Fruit fly (Drosophila melanogaster) whole organism, embryonic: ENCODE measurements around the gene CG43318.

Experiments used
- BEAF-32 ChIP-seq: fragments of 200-800 bp; sonication (Bioruptor generic); optimal IDR thresholded peaks from 3 replicates; lab custom pipeline; 2017; ENCODE audit warnings: missing biosample characterization, missing genetic modification characterization, mild to moderate bottlenecking, moderate library complexity, missing genetic modification reagents
- Bgb ChIP-seq: fragments of 200-800 bp; sonication (Bioruptor generic); IDR thresholded peaks from 2 replicates; pipeline ENCODE4 v1.3.6; 2022; ENCODE audit warnings: missing biosample characterization, missing genetic modification characterization; ENCODE audit not compliant: partially characterized antibody
- C15 ChIP-seq: fragments of 200-800 bp; sonication (Bioruptor generic); IDR thresholded peaks from 3 replicates; pipeline ENCODE4 v1.3.6; 2022; ENCODE audit warnings: missing biosample characterization, missing genetic modification characterization
- CG10321 ChIP-seq: fragments of 200-800 bp; sonication (Bioruptor generic); IDR thresholded peaks from 2 replicates; pipeline ENCODE4 v1.3.6; 2022; ENCODE audit warnings: missing biosample characterization, missing genetic modification characterization
- CG13775 ChIP-seq: fragments of 200-800 bp; sonication (Bioruptor generic); optimal IDR thresholded peaks from 3 replicates; lab custom pipeline; 2017; ENCODE audit warnings: missing biosample characterization, mild to moderate bottlenecking, missing genetic modification characterization
- CG15269 ChIP-seq: fragments of 200-800 bp; sonication (Bioruptor generic); optimal IDR thresholded peaks from 2 replicates; lab custom pipeline; 2018; ENCODE audit warnings: missing biosample characterization, mild to moderate bottlenecking, missing genetic modification characterization, moderate library complexity
- CG1647 ChIP-seq: fragments of 200-800 bp; sonication (Bioruptor generic); optimal IDR thresholded peaks from 3 replicates; lab custom pipeline; 2016; ENCODE audit warnings: missing biosample characterization, missing genetic modification characterization
- CG16815 ChIP-seq: fragments of 200-800 bp; sonication (Bioruptor generic); optimal IDR thresholded peaks from 3 replicates; lab custom pipeline; 2017; ENCODE audit warnings: missing biosample characterization, mild to moderate bottlenecking, missing genetic modification characterization
- CG17186 ChIP-seq: fragments of 200-800 bp; sonication (Bioruptor generic); optimal IDR thresholded peaks from 3 replicates; lab custom pipeline; 2017; ENCODE audit warnings: missing biosample characterization, missing genetic modification reagents, missing genetic modification characterization
- CG17802 ChIP-seq: fragments of 200-800 bp; sonication (Bioruptor generic); optimal IDR thresholded peaks from 2 replicates; lab custom pipeline; 2018; ENCODE audit warnings: missing biosample characterization, mild to moderate bottlenecking, missing genetic modification characterization, moderate library complexity
- CG2199 ChIP-seq: fragments of 200-800 bp; sonication (Bioruptor generic); IDR thresholded peaks from 3 replicates; pipeline ENCODE4 v1.3.6; 2022; ENCODE audit warnings: missing biosample characterization, missing genetic modification characterization
- CG31224 ChIP-seq: fragments of 200-800 bp; sonication (Bioruptor generic); IDR thresholded peaks from 2 replicates; pipeline ENCODE4 v1.3.6; 2022; ENCODE audit warnings: missing biosample characterization, missing genetic modification characterization
- CG6175 ChIP-seq: fragments of 200-800 bp; sonication (Bioruptor generic); IDR thresholded peaks from 3 replicates; pipeline ENCODE4 v1.3.6; 2022; ENCODE audit warnings: missing biosample characterization, missing genetic modification characterization
- CG7271 ChIP-seq: fragments of 200-800 bp; sonication (Bioruptor generic); optimal IDR thresholded peaks from 2 replicates; lab custom pipeline; 2018; ENCODE audit warnings: missing biosample characterization, mild to moderate bottlenecking, missing genetic modification characterization, moderate library complexity
- CG7928 ChIP-seq: fragments of 200-800 bp; sonication (Bioruptor generic); optimal IDR thresholded peaks from 2 replicates; lab custom pipeline; 2017; ENCODE audit warnings: missing biosample characterization, mild to moderate bottlenecking, missing genetic modification characterization
- CG9797 ChIP-seq: fragments of 200-800 bp; sonication (Bioruptor generic); optimal IDR thresholded peaks from 3 replicates; lab custom pipeline; 2018; ENCODE audit warnings: missing biosample characterization, mild to moderate bottlenecking, missing genetic modification characterization
- Chrac-16 ChIP-seq: fragments of 200-800 bp; sonication (Bioruptor generic); optimal IDR thresholded peaks from 3 replicates; lab custom pipeline; 2016; ENCODE audit warnings: missing biosample characterization, missing genetic modification characterization
- CrebB ChIP-seq: fragments of 200-800 bp; sonication (Bioruptor generic); optimal IDR thresholded peaks from 3 replicates; lab custom pipeline; 2018; ENCODE audit warnings: missing biosample characterization, mild to moderate bottlenecking, missing genetic modification characterization
- Eip74EF ChIP-seq, 2 experiments: fragments of 200-800 bp in 1 of 2; fragments of >200 bp in 1 of 2; sonication (Bioruptor generic) in 1 of 2; optimal IDR thresholded peaks; 2 replicates each; lab custom pipeline; 2017 to 2019; ENCODE audit warnings: missing biosample characterization in 2 of 2, missing genetic modification characterization in 2 of 2, mild to moderate bottlenecking in 1 of 2, moderate library complexity in 1 of 2
- Elba2 ChIP-seq: fragments of 200-800 bp; sonication (Bioruptor generic); optimal IDR thresholded peaks from 3 replicates; lab custom pipeline; 2016; ENCODE audit warnings: missing biosample characterization, missing genetic modification characterization
- H2.0 ChIP-seq: fragments of 200-800 bp; sonication (Bioruptor generic); IDR thresholded peaks from 2 replicates; pipeline ENCODE4 v1.3.6; 2022; ENCODE audit warnings: missing biosample characterization, missing genetic modification characterization
- Hr39 ChIP-seq: fragments of >200 bp; optimal IDR thresholded peaks from 2 replicates; lab custom pipeline; 2017
- MTF-1 ChIP-seq: fragments of 200-800 bp; sonication (Bioruptor generic); optimal IDR thresholded peaks from 2 replicates; lab custom pipeline; 2018; ENCODE audit warnings: missing biosample characterization, mild to moderate bottlenecking, missing genetic modification characterization, borderline replicate concordance
- Med ChIP-seq: fragments of 200-800 bp; sonication (Bioruptor generic); peaks from one replicate; lab custom pipeline; 2016; ENCODE audit warnings: missing biosample characterization, missing genetic modification characterization, mild to moderate bottlenecking, inconsistent platforms, moderate library complexity
- Sry-δ ChIP-seq: fragments of 200-800 bp; sonication (Bioruptor generic); optimal IDR thresholded peaks from 2 replicates; lab custom pipeline; 2016; ENCODE audit warnings: missing biosample characterization, missing genetic modification characterization
- Taf1 ChIP-seq: fragments of 200-800 bp; sonication (Bioruptor generic); IDR thresholded peaks from 2 replicates; pipeline ENCODE4 v1.3.6; 2022; ENCODE audit warnings: missing biosample characterization, missing genetic modification characterization
- br ChIP-seq: fragments of >200 bp; optimal IDR thresholded peaks from 2 replicates; lab custom pipeline; 2017
- cad ChIP-seq: fragments of >200 bp; optimal IDR thresholded peaks from 2 replicates; lab custom pipeline; 2017; ENCODE audit warnings: missing biosample characterization, missing genetic modification characterization
- caup ChIP-seq: fragments of 200-800 bp; sonication (Bioruptor generic); optimal IDR thresholded peaks from 3 replicates; lab custom pipeline; 2017; ENCODE audit warnings: missing biosample characterization, mild to moderate bottlenecking, missing genetic modification characterization, moderate library complexity; ENCODE audit not compliant: severe bottlenecking
- dimm ChIP-seq: fragments of 200-800 bp; sonication (Bioruptor generic); IDR thresholded peaks from 2 replicates; pipeline ENCODE4 v1.3.6; 2022; ENCODE audit warnings: missing biosample characterization, missing genetic modification characterization
- dm ChIP-seq: fragments of 200-800 bp; sonication (Bioruptor generic); optimal IDR thresholded peaks from 3 replicates; lab custom pipeline; 2016; ENCODE audit warnings: missing biosample characterization, missing genetic modification characterization
- dmrt99B ChIP-seq: fragments of 200-800 bp; sonication (Bioruptor generic); optimal IDR thresholded peaks from 2 replicates; lab custom pipeline; 2018; ENCODE audit warnings: missing biosample characterization, mild to moderate bottlenecking, missing genetic modification characterization, moderate library complexity
- eve ChIP-seq, 2 experiments: fragments of >200 bp; optimal IDR thresholded peaks; 2 replicates each; lab custom pipeline; 2017; ENCODE audit warnings: missing biosample characterization in 2 of 2, missing genetic modification characterization in 2 of 2
- eyg ChIP-seq: fragments of 200-800 bp; sonication (Bioruptor generic); optimal IDR thresholded peaks from 3 replicates; lab custom pipeline; 2016; ENCODE audit warnings: missing biosample characterization, missing genetic modification characterization
- fd96Cb ChIP-seq: fragments of 200-800 bp; sonication (Bioruptor generic); optimal IDR thresholded peaks from 2 replicates; lab custom pipeline; 2018; ENCODE audit warnings: missing biosample characterization, mild to moderate bottlenecking, missing genetic modification characterization, moderate library complexity
- fu2 ChIP-seq: fragments of 200-800 bp; sonication (Bioruptor generic); optimal IDR thresholded peaks from 2 replicates; lab custom pipeline; 2016; ENCODE audit warnings: missing biosample characterization, missing genetic modification characterization
- gce ChIP-seq: fragments of 200-800 bp; sonication (Bioruptor generic); IDR thresholded peaks from 3 replicates; pipeline ENCODE4 v1.3.6; 2022; ENCODE audit warnings: missing biosample characterization, missing genetic modification characterization
- gem ChIP-seq: fragments of 200-800 bp; sonication (Bioruptor generic); optimal IDR thresholded peaks from 2 replicates; lab custom pipeline; 2019; ENCODE audit warnings: missing biosample characterization, mild to moderate bottlenecking, missing genetic modification characterization, moderate library complexity
- h ChIP-seq: fragments of >200 bp; optimal IDR thresholded peaks from 2 replicates; lab custom pipeline; 2017
- ind ChIP-seq: fragments of 200-800 bp; sonication (Bioruptor generic); optimal IDR thresholded peaks from 3 replicates; lab custom pipeline; 2016; ENCODE audit warnings: missing biosample characterization, missing genetic modification characterization
- ken ChIP-seq: fragments of 200-800 bp; sonication (Bioruptor generic); IDR thresholded peaks from 3 replicates; pipeline ENCODE4 v1.3.6; 2022; ENCODE audit warnings: missing biosample characterization, missing genetic modification characterization
- lmd ChIP-seq: fragments of 200-800 bp; sonication (Bioruptor generic); IDR thresholded peaks from 2 replicates; pipeline ENCODE4 v1.3.6; 2022; ENCODE audit warnings: missing biosample characterization, missing genetic modification characterization
- p53 ChIP-seq: fragments of 200-800 bp; sonication (Bioruptor generic); optimal IDR thresholded peaks from 2 replicates; lab custom pipeline; 2016; ENCODE audit warnings: missing biosample characterization, missing genetic modification characterization
- prd ChIP-seq, 3 experiments: fragments of >200 bp in 2 of 3; fragments of 200-800 bp in 1 of 3; sonication (Bioruptor generic) in 1 of 3; optimal IDR thresholded peaks in 2 of 3; IDR thresholded peaks in 1 of 3; 2 replicates in 2 of 3; 3 replicates in 1 of 3; pipeline versions ENCODE4 v1.3.6 to Lab custom; 2017 to 2022; ENCODE audit warnings: missing biosample characterization in 1 of 3, missing genetic modification characterization in 1 of 3
- pzg ChIP-seq: fragments of 200-800 bp; sonication (Bioruptor generic); optimal IDR thresholded peaks from 3 replicates; lab custom pipeline; 2018; ENCODE audit warnings: missing biosample characterization, mild to moderate bottlenecking, missing genetic modification characterization, moderate library complexity
- sna ChIP-seq: fragments of 200-800 bp; sonication (Bioruptor generic); IDR thresholded peaks from 2 replicates; pipeline ENCODE4 v1.3.6; 2022; ENCODE audit warnings: missing biosample characterization, missing genetic modification characterization; ENCODE audit not compliant: partially characterized antibody
- so ChIP-seq: fragments of 200-800 bp; sonication (Bioruptor generic); IDR thresholded peaks from 3 replicates; pipeline ENCODE4 v1.3.6; 2022; ENCODE audit warnings: missing biosample characterization, missing genetic modification characterization
- tll ChIP-seq, 2 experiments: fragments of 200-800 bp in 1 of 2; fragments of >200 bp in 1 of 2; sonication (Bioruptor generic) in 1 of 2; optimal IDR thresholded peaks; 2 replicates each; lab custom pipeline; 2017 to 2019; ENCODE audit warnings: missing biosample characterization in 2 of 2, missing genetic modification characterization in 2 of 2, mild to moderate bottlenecking in 1 of 2, moderate library complexity in 1 of 2
- tna ChIP-seq: fragments of 200-800 bp; sonication (Bioruptor generic); IDR thresholded peaks from 2 replicates; pipeline ENCODE4 v1.3.6; 2022; ENCODE audit warnings: missing biosample characterization, missing genetic modification characterization; ENCODE audit not compliant: partially characterized antibody
- toy ChIP-seq: fragments of 200-800 bp; sonication (Bioruptor generic); IDR thresholded peaks from 2 replicates; pipeline ENCODE4 v1.3.6; 2022; ENCODE audit warnings: missing biosample characterization, missing genetic modification characterization
- vnd ChIP-seq: fragments of 200-800 bp; sonication (Bioruptor generic); IDR thresholded peaks from 3 replicates; pipeline ENCODE4 v1.3.6; 2022; ENCODE audit warnings: missing biosample characterization, missing genetic modification characterization; ENCODE audit not compliant: partially characterized antibody

CG43318 gene

dm6 chr3R:15793372-15793802 lies 39.8 kb downstream of the CG43318 start, which contains the start of gene nsl1:
Gene nsl1 (plus strand): TSS chr3R:15793782.
- TF ChIP-seq Hr39 (lab: Kevin White, UChicago) (no peak), CG17802 (tag; lab: Kevin White, UChicago) (peak; percentile 75), tna (peak; percentile 94), CG31224 (GFP tag; lab: Robert Waterston, UW) (no peak), ind (GFP tag; lab: Kevin White, UChicago) (peak; percentile 32), CG13775 (GFP tag; lab: Kevin White, UChicago) (peak; percentile 33), CG15269 (tag; lab: Kevin White, UChicago) (peak; percentile 18), vnd (GFP tag; lab: Robert Waterston, UW) (peak; percentile 98), BEAF-32 (GFP tag; lab: Kevin White, UChicago) (peak; percentile 99), br (no peak), fd96Cb (no peak), CG1647 (GFP tag; lab: Kevin White, UChicago) (no peak), dm (GFP tag; lab: Kevin White, UChicago) (peak; percentile 54), CG9797 (GFP tag; lab: Kevin White, UChicago) (peak; percentile 54), dimm (GFP tag; lab: Robert Waterston, UW) (no peak), CG7928 (peak; percentile 91), gem (peak; percentile 33), C15 (0 out of 3 replicates have a peak, but pooled peaks have one; percentile 7), CG17186 (GFP tag; lab: Kevin White, UChicago) (peak; percentile 98), cad (GFP tag; lab: Kevin White, UChicago) (no peak), Sry-δ (GFP tag; lab: Kevin White, UChicago) (peak; percentile 85), ken (no peak), Eip74EF (GFP tag; optimal IDR thresholded peaks at IDR 0.05; lab: Kevin White, UChicago) (no peak), so (no peak), Bgb (GFP tag; lab: Robert Waterston, UW) (peak; percentile 97), CrebB (tag; lab: Kevin White, UChicago) (no peak), Elba2 (GFP tag; lab: Kevin White, UChicago) (peak; percentile 19), Chrac-16 (GFP tag; lab: Kevin White, UChicago) (peak; percentile 44), eyg (no peak), gce (GFP tag; lab: Robert Waterston, UW) (no peak), Taf1 (GFP tag; lab: Robert Waterston, UW) (no peak; the same call in 1 of the 2 replicates), p53 (GFP tag; lab: Kevin White, UChicago) (no peak), CG2199 (GFP tag; lab: Robert Waterston, UW) (0 out of 3 replicates have a peak, but pooled peaks have one; percentile 44), sna (GFP tag; lab: Robert Waterston, UW) (peak; percentile 96), fu2 (GFP tag; lab: Kevin White, UChicago) (no peak), pzg (peak; percentile 93), lmd (GFP tag; lab: Robert Waterston, UW) (peak; percentile 49; the same call in 1 of the 2 replicates), tll (GFP tag; optimal IDR thresholded peaks at IDR 0.05; lab: Kevin White, UChicago) (peak in 1 of 2 experiments; percentile 53), dmrt99B (tag; lab: Kevin White, UChicago) (no peak), h (lab: Kevin White, UChicago) (no peak), CG10321 (peak; percentile 99), CG7271 (tag; lab: Kevin White, UChicago) (peak; percentile 8), Med (peak; percentile 90), CG16815 (no peak), prd (optimal IDR thresholded peaks at IDR 0.05; lab: Kevin White, UChicago) (no peak), prd (GFP tag; IDR thresholded peaks at IDR 0.05; lab: Robert Waterston, UW) (peak; percentile 73), toy (GFP tag; lab: Robert Waterston, UW) (no peak), H2.0 (GFP tag; lab: Robert Waterston, UW) (no peak), caup (GFP tag; lab: Kevin White, UChicago) (peak; percentile 63), MTF-1 (GFP tag; lab: Kevin White, UChicago) (no peak), eve (GFP tag; optimal IDR thresholded peaks at IDR 0.05; lab: Kevin White, UChicago) (no peak), CG6175 (GFP tag; lab: Robert Waterston, UW) (no peak)
